Worm (Caenorhabditis elegans) whole organism, late embryonic: ENCODE results near the gene srw-48.

Experiments
- C08G9.2 ChIP-seq: sonication (generic microtip); optimal IDR thresholded peaks from 2 replicates; lab custom pipeline; 2016; ENCODE audit warnings: mild to moderate bottlenecking, missing genetic modification characterization, moderate library complexity, missing compliant biosample characterization
- C38D4.7 ChIP-seq: fragments of 200-800 bp; sonication (Bioruptor generic); optimal IDR thresholded peaks from 2 replicates; lab custom pipeline; 2018; ENCODE audit warnings: mild to moderate bottlenecking, missing genetic modification characterization, moderate library complexity, missing compliant biosample characterization
- F13H6.1 ChIP-seq: sonication (generic microtip); optimal IDR thresholded peaks from 2 replicates; lab custom pipeline; 2016; ENCODE audit warnings: missing genetic modification characterization, missing compliant biosample characterization
- K09A11.1 ChIP-seq: sonication (generic microtip); optimal IDR thresholded peaks from 2 replicates; lab custom pipeline; 2017; ENCODE audit warnings: antibody characterized with exemption, mild to moderate bottlenecking, missing genetic modification characterization, missing compliant biosample characterization; ENCODE audit not compliant: insufficient read depth
- T23F11.4 ChIP-seq: fragments of 200-800 bp; sonication (Bioruptor generic); optimal IDR thresholded peaks from 2 replicates; lab custom pipeline; 2018; ENCODE audit warnings: mild to moderate bottlenecking, missing genetic modification characterization, missing compliant biosample characterization
- Y22D7AL.16 ChIP-seq: sonication (generic microtip); optimal IDR thresholded peaks from 2 replicates; lab custom pipeline; 2016; ENCODE audit warnings: missing genetic modification characterization, missing compliant biosample characterization
- ama-1 ChIP-seq: fragments of 150-350 bp; optimal IDR thresholded peaks from 2 replicates; lab custom pipeline; 2014
- ceh-18 ChIP-seq: sonication (generic microtip); optimal IDR thresholded peaks from 2 replicates; lab custom pipeline; 2016; ENCODE audit warnings: missing genetic modification characterization, missing compliant biosample characterization
- ceh-19 ChIP-seq: fragments of 200-800 bp; sonication (Bioruptor generic); optimal IDR thresholded peaks from 2 replicates; lab custom pipeline; 2018; ENCODE audit warnings: mild to moderate bottlenecking, missing genetic modification characterization, missing compliant biosample characterization
- ceh-2 ChIP-seq: sonication (generic microtip); optimal IDR thresholded peaks from 2 replicates; lab custom pipeline; 2016; ENCODE audit warnings: missing genotype, missing genetic modification characterization, missing compliant biosample characterization
- ceh-22 ChIP-seq: sonication (generic microtip); optimal IDR thresholded peaks from 2 replicates; lab custom pipeline; 2017; ENCODE audit warnings: missing biosample characterization, missing genetic modification characterization
- ceh-24 ChIP-seq: sonication (generic microtip); optimal IDR thresholded peaks from 2 replicates; lab custom pipeline; 2016; ENCODE audit warnings: mild to moderate bottlenecking, missing genetic modification characterization, missing compliant biosample characterization
- ceh-34 ChIP-seq: sonication (generic microtip); optimal IDR thresholded peaks from 2 replicates; lab custom pipeline; 2016; ENCODE audit warnings: mild to moderate bottlenecking, missing genetic modification characterization, missing compliant biosample characterization
- ceh-45 ChIP-seq: fragments of 200-800 bp; sonication (Bioruptor generic); IDR thresholded peaks from 2 replicates; pipeline ENCODE4 v1.3.6; 2022; ENCODE audit warnings: missing genetic modification reagents, missing genetic modification characterization, missing compliant biosample characterization
- ceh-48 ChIP-seq: sonication (generic microtip); optimal IDR thresholded peaks from 2 replicates; lab custom pipeline; 2016; ENCODE audit warnings: missing genetic modification characterization, inconsistent platforms, missing compliant biosample characterization
- che-1 ChIP-seq: sonication (generic microtip); optimal IDR thresholded peaks from 2 replicates; lab custom pipeline; 2016; ENCODE audit warnings: mild to moderate bottlenecking, missing genetic modification characterization, missing compliant biosample characterization
- dve-1 ChIP-seq: sonication (generic microtip); optimal IDR thresholded peaks from 2 replicates; lab custom pipeline; 2017; ENCODE audit warnings: antibody characterized with exemption, mild to moderate bottlenecking, missing genetic modification characterization, missing compliant biosample characterization
- elt-2 ChIP-seq: sonication (generic microtip); optimal IDR thresholded peaks from 2 replicates; lab custom pipeline; 2016; ENCODE audit warnings: missing genetic modification reagents, missing genetic modification characterization, missing compliant biosample characterization
- ets-4 ChIP-seq: sonication (generic microtip); optimal IDR thresholded peaks from 2 replicates; lab custom pipeline; 2016; ENCODE audit warnings: missing genetic modification characterization, missing compliant biosample characterization
- fkh-6 ChIP-seq: sonication (generic microtip); optimal IDR thresholded peaks from 2 replicates; lab custom pipeline; 2016; ENCODE audit warnings: missing genetic modification characterization, missing compliant biosample characterization
- gmeb-2 ChIP-seq: sonication (generic microtip); optimal IDR thresholded peaks from 2 replicates; lab custom pipeline; 2016; ENCODE audit warnings: missing genetic modification characterization, inconsistent platforms, missing compliant biosample characterization
- hlh-13 ChIP-seq: fragments of 200-800 bp; sonication (Bioruptor generic); optimal IDR thresholded peaks from 2 replicates; lab custom pipeline; 2018; ENCODE audit warnings: mild to moderate bottlenecking, missing genetic modification characterization, missing compliant biosample characterization
- hlh-15 ChIP-seq: sonication (generic microtip); optimal IDR thresholded peaks from 2 replicates; lab custom pipeline; 2016; ENCODE audit warnings: missing genetic modification characterization, missing compliant biosample characterization
- hlh-30 ChIP-seq: sonication (generic microtip); optimal IDR thresholded peaks from 2 replicates; lab custom pipeline; 2017; ENCODE audit warnings: antibody characterized with exemption, missing genetic modification characterization, missing compliant biosample characterization; ENCODE audit not compliant: insufficient read depth
- hlh-6 ChIP-seq: sonication (generic microtip); optimal IDR thresholded peaks from 2 replicates; lab custom pipeline; 2016; ENCODE audit warnings: missing genotype, missing genetic modification characterization, missing compliant biosample characterization
- mec-3 ChIP-seq: sonication (generic microtip); optimal IDR thresholded peaks from 2 replicates; lab custom pipeline; 2016; ENCODE audit warnings: borderline replicate concordance, missing genetic modification characterization, missing compliant biosample characterization
- nhr-11 ChIP-seq: fragments of 150-350 bp; optimal IDR thresholded peaks from 2 replicates; lab custom pipeline; 2014; ENCODE audit warnings: missing biosample characterization, missing genetic modification characterization
- nhr-232 ChIP-seq: sonication (generic microtip); optimal IDR thresholded peaks from 2 replicates; lab custom pipeline; 2016; ENCODE audit warnings: missing genetic modification characterization, missing compliant biosample characterization
- npax-4 ChIP-seq: sonication (generic microtip); optimal IDR thresholded peaks from 2 replicates; lab custom pipeline; 2016; ENCODE audit warnings: missing genetic modification characterization, missing compliant biosample characterization
- pag-3 ChIP-seq: sonication (generic microtip); optimal IDR thresholded peaks from 2 replicates; lab custom pipeline; 2016; ENCODE audit warnings: missing compliant biosample characterization, missing genetic modification characterization, borderline replicate concordance
- pat-9 ChIP-seq: fragments of 200-800 bp; sonication (Bioruptor generic); optimal IDR thresholded peaks from 2 replicates; lab custom pipeline; 2018; ENCODE audit warnings: mild to moderate bottlenecking, missing genetic modification characterization, moderate library complexity, missing compliant biosample characterization
- pax-1 ChIP-seq: fragments of 150-350 bp; optimal IDR thresholded peaks from 2 replicates; lab custom pipeline; 2014; ENCODE audit warnings: missing biosample characterization, missing genetic modification characterization
- pqm-1 ChIP-seq: sonication (generic microtip); optimal IDR thresholded peaks from 2 replicates; lab custom pipeline; 2016; ENCODE audit warnings: missing genetic modification characterization, missing compliant biosample characterization
- ref-2 ChIP-seq: sonication (generic microtip); optimal IDR thresholded peaks from 2 replicates; lab custom pipeline; 2016; ENCODE audit warnings: missing genetic modification characterization, missing compliant biosample characterization
- sox-2 ChIP-seq: fragments of 200-800 bp; sonication (Bioruptor generic); IDR thresholded peaks from 2 replicates; pipeline ENCODE4 v1.3.6; 2022; ENCODE audit warnings: missing genetic modification reagents, missing genetic modification characterization, missing compliant biosample characterization
- syd-9 ChIP-seq: sonication (generic microtip); optimal IDR thresholded peaks from 2 replicates; lab custom pipeline; 2016; ENCODE audit warnings: mild to moderate bottlenecking, missing genetic modification characterization, moderate library complexity, missing compliant biosample characterization
- tbx-2 ChIP-seq: sonication (generic microtip); optimal IDR thresholded peaks from 2 replicates; lab custom pipeline; 2016; ENCODE audit warnings: missing genetic modification characterization, missing compliant biosample characterization
- tbx-7 ChIP-seq: sonication (generic microtip); optimal IDR thresholded peaks from 2 replicates; lab custom pipeline; 2016; ENCODE audit warnings: missing genotype, missing genetic modification characterization, missing compliant biosample characterization
- ttx-3 ChIP-seq: sonication (generic microtip); optimal IDR thresholded peaks from 2 replicates; lab custom pipeline; 2016; ENCODE audit warnings: missing genetic modification reagents, missing genetic modification characterization, missing compliant biosample characterization
- unc-3 ChIP-seq, 2 experiments: fragments of 200-800 bp in 1 of 2; sonication (Bioruptor generic) in 1 of 2; sonication (generic microtip) in 1 of 2; conservative IDR thresholded peaks in 1 of 2; optimal IDR thresholded peaks in 1 of 2; 2 replicates each; pipeline versions ENCODE4 v1.3.6 to Lab custom; 2016 to 2022; ENCODE audit warnings: missing compliant biosample characterization in 2 of 2, missing genetic modification characterization in 2 of 2, missing genetic modification reagents in 1 of 2
- unc-86 ChIP-seq: sonication (generic microtip); optimal IDR thresholded peaks from 2 replicates; lab custom pipeline; 2016; ENCODE audit warnings: missing genetic modification characterization, missing compliant biosample characterization
- ztf-16 ChIP-seq: sonication (generic microtip); optimal IDR thresholded peaks from 2 replicates; lab custom pipeline; 2017; ENCODE audit warnings: missing genetic modification characterization, missing compliant biosample characterization

Gene srw-48

DNA sequence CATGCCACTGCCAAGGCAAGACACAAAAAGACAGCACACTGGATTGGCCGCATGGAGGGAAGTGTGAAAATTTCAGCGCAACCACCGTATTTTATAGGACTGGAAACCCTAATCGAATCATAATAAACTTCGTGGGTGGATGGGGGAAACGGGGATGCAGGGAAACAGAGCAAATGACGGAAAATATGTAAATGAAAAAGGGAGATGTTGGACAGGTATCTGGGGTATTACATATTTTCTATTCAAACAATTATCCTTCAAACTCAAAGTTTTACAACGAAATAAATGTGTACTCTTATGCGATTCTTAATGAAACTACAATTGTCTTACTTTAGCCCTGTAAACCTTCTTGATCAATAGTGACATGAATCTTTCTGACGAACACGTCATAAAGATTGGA is 1.0 kb upstream of the srw-48 start, which contains the start of gene F26D2.16:
TSS of gene F26D2.16 (minus strand) at position 101 of the 400 bp plus-strand sequence.
- TF ChIP-seq pax-1 (tag; lab: Kevin White, UChicago) (no peak), syd-9 (tag; lab: Kevin White, UChicago) (no peak), hlh-30 (tag; lab: Kevin White, UChicago) (no peak), hlh-6 (tag; lab: Kevin White, UChicago) (no peak), sox-2 (GFP tag; lab: Robert Waterston, UW) (no peak), nhr-11 (no peak), ttx-3 (tag; lab: Kevin White, UChicago) (no peak), ama-1 (no peak), nhr-232 (tag; lab: Kevin White, UChicago) (no peak), pag-3 (no peak), che-1 (tag; lab: Kevin White, UChicago) (no peak), ceh-22 (tag; lab: Kevin White, UChicago) (no peak), elt-2 (tag; lab: Kevin White, UChicago) (no peak), hlh-13 (no peak)
- TF ChIP-seq, all 69 proteins: peak for 0

DNA sequence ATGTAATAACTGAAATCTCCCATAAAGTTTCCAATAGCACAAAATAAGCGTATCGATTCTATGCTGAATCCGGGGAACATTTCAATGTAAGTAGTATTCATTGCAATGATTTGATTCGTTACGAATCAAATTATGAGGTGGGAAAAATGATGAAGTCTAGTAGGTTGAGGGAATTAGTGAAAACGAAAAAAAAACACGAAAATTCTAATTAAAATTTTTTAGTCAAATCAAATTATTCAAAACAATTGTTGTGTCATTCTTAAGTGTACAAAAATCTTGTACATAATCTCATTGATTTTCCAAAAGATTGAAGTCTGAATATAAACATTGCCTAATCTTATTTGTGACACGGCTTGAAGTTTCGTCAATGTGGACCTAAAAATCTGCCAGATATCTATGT is 3.6 kb downstream of the srw-48 start, which contains the start of gene srw-29:
TSS of gene srw-29 (minus strand) at position 101 of the 400 bp plus-strand sequence.
- no peak for TF ChIP-seq npax-4 (tag; lab: Kevin White, UChicago)
- no peak for TF ChIP-seq pag-3
- TF ChIP-seq syd-9 (tag; lab: Kevin White, UChicago) = no peak

DNA sequence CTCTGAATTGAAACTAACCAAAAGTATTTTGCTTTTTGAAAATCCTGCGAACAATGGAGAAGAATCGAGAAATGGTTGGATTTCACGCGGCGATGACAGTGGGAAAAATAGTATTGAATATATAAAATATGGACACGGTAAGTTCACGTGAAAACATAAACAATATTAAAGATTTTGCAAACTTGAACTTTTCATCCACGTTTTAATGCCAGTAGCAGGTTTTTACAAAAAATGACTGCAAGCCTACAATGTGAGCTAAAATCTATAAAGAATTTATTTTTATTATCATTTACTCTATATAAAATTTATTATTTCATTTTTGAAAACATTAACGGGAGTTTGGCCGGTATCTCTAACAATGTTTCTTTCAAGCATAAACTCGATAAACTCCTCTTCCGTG is 8.7 kb downstream of the srw-48 start, which contains the start of gene F26D2.10:
TSS of gene F26D2.10 (minus strand) at position 101 of the 400 bp plus-strand sequence.
- TF ChIP-seq pat-9 (tag; lab: Kevin White, UChicago) = no peak
- no peak for TF ChIP-seq K09A11.1 (tag; lab: Kevin White, UChicago)
- no peak for TF ChIP-seq hlh-6 (tag; lab: Kevin White, UChicago)
- no peak for TF ChIP-seq tbx-7
- TF ChIP-seq ceh-34 (tag; lab: Kevin White, UChicago) = no peak
- TF ChIP-seq ceh-24 = no peak
- no peak for TF ChIP-seq nhr-232 (tag; lab: Kevin White, UChicago)
- no peak for TF ChIP-seq che-1 (tag; lab: Kevin White, UChicago)
- no peak for TF ChIP-seq ceh-22 (tag; lab: Kevin White, UChicago)
- TF ChIP-seq unc-86 = no peak
- no peak for TF ChIP-seq tbx-2 (tag; lab: Kevin White, UChicago)
- TF ChIP-seq pqm-1 (tag; lab: Kevin White, UChicago) = no peak
- no peak for TF ChIP-seq ref-2 (tag; lab: Kevin White, UChicago)
- TF ChIP-seq ceh-2 (tag; lab: Kevin White, UChicago) = no peak
- no peak for TF ChIP-seq T23F11.4 (GFP tag; lab: Kevin White, UChicago)
- TF ChIP-seq npax-4 (tag; lab: Kevin White, UChicago) = no peak

DNA sequence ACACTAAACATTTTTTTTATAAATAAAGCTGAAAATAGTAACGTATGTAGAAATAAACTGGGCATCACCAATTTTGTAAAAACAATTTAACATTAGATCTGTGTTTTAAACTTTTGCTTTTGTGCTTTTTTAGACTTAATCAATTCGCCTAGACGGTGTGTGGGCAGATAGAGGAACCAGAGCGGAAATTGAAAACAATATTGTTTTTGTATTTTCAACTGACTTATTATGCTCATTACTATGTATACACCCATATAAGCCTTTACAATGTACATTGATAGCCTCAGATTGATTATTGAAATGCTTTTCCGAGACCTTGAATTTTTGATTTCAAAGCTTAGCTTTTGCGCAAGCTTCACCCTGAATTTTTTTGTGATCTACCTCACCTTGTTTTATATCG is 9.1 kb downstream of the srw-48 start, which contains the start of gene str-73:
TSS of gene str-73 (plus strand) at position 301 of the 400 bp plus-strand sequence.
- no peak for TF ChIP-seq ceh-48 (tag; lab: Kevin White, UChicago)
- TF ChIP-seq ceh-19 (GFP tag; lab: Kevin White, UChicago) = no peak
- TF ChIP-seq che-1 (tag; lab: Kevin White, UChicago) = no peak
- no peak for TF ChIP-seq F13H6.1 (tag; lab: Kevin White, UChicago)
- no peak for TF ChIP-seq elt-2 (tag; lab: Kevin White, UChicago)
- TF ChIP-seq mec-3 = no peak
- TF ChIP-seq hlh-15 (tag; lab: Kevin White, UChicago) = no peak

DNA sequence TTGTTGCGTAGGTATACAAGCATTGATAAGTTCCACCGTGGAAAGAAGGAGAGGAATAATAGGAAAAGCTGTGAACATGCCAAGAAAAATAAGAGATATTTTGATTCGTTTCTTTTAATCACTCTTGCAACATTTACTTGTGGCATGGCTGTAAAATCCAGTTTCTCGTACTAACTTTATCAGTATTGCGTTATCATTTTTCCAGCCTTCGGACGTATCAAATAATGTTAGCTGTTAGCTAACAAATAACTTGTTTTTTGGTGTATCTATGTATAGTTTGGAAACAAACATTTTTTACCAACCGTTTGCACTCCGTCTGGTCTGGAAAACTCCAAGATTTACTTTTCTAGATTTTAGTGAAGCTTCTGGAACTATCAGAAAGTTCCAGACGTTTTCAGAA is 12.7 kb downstream of the srw-48 start, which contains the start of gene clec-234:
TSS of gene clec-234 (minus strand) at position 101 of the 400 bp plus-strand sequence.
- TF ChIP-seq Y22D7AL.16 (no peak), ztf-16 (tag; lab: Kevin White, UChicago) (no peak), tbx-2 (tag; lab: Kevin White, UChicago) (no peak), ceh-45 (GFP tag; lab: Robert Waterston, UW) (no peak), ceh-24 (no peak), fkh-6 (tag; lab: Kevin White, UChicago) (no peak), ceh-18 (tag; lab: Kevin White, UChicago) (no peak), ets-4 (no peak), ceh-22 (tag; lab: Kevin White, UChicago) (no peak), C38D4.7 (no peak), gmeb-2 (tag; lab: Kevin White, UChicago) (no peak), ceh-34 (tag; lab: Kevin White, UChicago) (no peak), dve-1 (tag; lab: Kevin White, UChicago) (no peak), C08G9.2 (tag; lab: Kevin White, UChicago) (no peak), unc-3 (GFP tag; conservative IDR thresholded peaks at IDR 0.05; lab: Robert Waterston, UW) (no peak), unc-3 (tag; optimal IDR thresholded peaks at IDR 0.05; lab: Kevin White, UChicago) (no peak)
- TF ChIP-seq, all 69 proteins: peak for 0
